Worm (Caenorhabditis elegans): ENCODE data around the gene T03G11.10.
A peak's percentile ranks its signal among the peaks of the same experiment; 100 is the strongest.

T03G11.10 gene

DNA sequence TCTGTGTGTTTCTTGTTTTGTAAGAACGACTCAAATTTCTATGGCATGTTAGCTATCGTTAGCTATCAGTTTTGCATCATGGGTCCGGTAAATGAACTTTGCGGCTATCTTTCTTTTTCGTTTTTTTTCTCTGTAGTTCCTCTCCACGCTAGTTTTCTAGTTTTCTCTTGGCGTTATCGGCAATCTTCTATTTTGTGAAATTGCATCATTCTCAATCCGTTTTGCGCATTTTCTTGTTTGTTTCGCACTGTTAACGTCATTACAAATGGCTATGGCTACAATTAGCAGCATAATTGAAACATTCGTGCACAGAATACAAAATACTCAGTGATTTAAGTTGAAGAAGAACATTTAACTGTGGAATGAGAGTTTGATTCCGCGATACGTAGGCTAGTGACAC, 42.0 kb upstream of the T03G11.10 start:
- TF ChIP-seq lin-13 (GFP tag; optimal IDR thresholded peaks at IDR 0.05) (peak; percentile 20), crh-2 (tag; optimal IDR thresholded peaks at IDR 0.05) (no peak), C34F6.9 (tag; optimal IDR thresholded peaks at IDR 0.05) (no peak), nhr-11 (tag; optimal IDR thresholded peaks at IDR 0.05) (peak; percentile 11), nhr-237 (tag; optimal IDR thresholded peaks at IDR 0.05) (no peak), zag-1 (tag; optimal IDR thresholded peaks at IDR 0.05) (peak; percentile 19), mdl-1 (tag; optimal IDR thresholded peaks at IDR 0.05) (no peak), egl-27 (tag; optimal IDR thresholded peaks at IDR 0.05) (no peak), nhr-129 (tag; optimal IDR thresholded peaks at IDR 0.05) (peak; percentile 98), ama-1 (optimal IDR thresholded peaks at IDR 0.05) (peak; percentile 17), lsy-2 (tag; optimal IDR thresholded peaks at IDR 0.05) (peak in 1 of 2 experiments; percentile 15), sma-9 (GFP tag; optimal IDR thresholded peaks at IDR 0.05) (peak; percentile 1), sma-9 (tag; optimal IDR thresholded peaks at IDR 0.05) (no peak), sem-4 (tag; optimal IDR thresholded peaks at IDR 0.05) (peak; percentile 50)

DNA sequence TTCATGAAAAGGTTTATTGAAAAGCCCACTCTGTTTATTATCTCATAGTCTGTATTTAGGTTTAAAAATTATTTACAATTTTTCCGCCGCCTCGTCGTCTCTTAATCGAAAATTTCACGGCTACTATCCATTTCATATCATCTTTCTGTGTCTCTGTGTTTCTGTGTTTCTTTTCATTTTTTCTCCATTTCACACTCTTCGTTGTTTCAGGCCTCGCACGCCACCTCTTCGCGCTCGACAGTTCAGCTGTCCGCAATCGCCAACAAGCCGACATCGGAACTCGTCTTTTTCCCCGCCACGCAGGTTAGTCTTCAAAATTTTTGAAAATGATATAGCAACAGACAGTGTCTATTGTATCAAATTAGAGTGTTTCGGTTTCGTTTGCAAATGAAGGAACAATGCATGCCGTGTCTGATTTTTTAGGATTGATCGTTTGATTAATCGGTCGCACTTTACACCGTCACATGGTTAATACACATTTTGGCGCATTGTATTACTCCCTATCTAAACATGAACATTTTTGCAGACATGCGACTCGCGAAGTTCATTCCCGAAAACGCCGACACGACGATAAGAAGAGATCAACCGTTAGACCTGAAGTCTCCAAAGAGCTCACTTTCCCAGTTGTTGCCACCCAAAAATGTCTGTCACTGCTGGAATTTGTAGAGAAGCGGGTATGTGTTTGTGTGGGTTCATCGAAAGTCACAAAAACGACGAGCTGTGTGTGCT, 40.1 kb upstream of the T03G11.10 start:
- TF ChIP-seq nhr-10 (tag; optimal IDR thresholded peaks at IDR 0.05) (no peak), sma-9 (GFP tag; optimal IDR thresholded peaks at IDR 0.05) (peak; percentile 6), sma-9 (tag; optimal IDR thresholded peaks at IDR 0.05) (no peak), nhr-12 (tag; optimal IDR thresholded peaks at IDR 0.05) (no peak)

DNA sequence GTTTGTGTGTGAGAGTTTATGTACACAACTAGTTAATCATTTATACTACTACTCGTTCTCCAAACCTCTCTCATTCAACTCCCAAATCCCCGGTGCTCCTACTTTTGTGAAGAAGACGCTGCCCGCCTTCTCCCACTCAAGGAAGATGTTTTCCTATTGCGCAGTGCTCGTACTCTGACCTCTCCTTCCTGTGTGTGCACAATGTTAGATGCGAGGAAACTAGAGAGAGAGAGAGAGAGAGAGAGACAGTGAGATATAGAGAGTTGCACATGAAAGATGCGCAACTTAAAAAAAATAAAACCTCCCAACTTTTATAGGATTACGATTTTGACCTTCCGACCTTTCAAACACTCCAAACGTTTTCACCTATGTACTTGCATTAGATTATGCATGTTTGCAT, 39.5 kb upstream of the T03G11.10 start:
- TF ChIP-seq unc-39 (tag; optimal IDR thresholded peaks at IDR 0.05) (no peak), nhr-77 (tag; optimal IDR thresholded peaks at IDR 0.05) (no peak), unc-55 (GFP tag; optimal IDR thresholded peaks at IDR 0.05) (peak; percentile 30), F13H6.1 (tag; optimal IDR thresholded peaks at IDR 0.05) (peak; percentile 72), lin-39 (tag; optimal IDR thresholded peaks at IDR 0.05) (no peak), peb-1 (tag; optimal IDR thresholded peaks at IDR 0.05) (no peak), lin-13 (GFP tag; optimal IDR thresholded peaks at IDR 0.05) (no peak), ZK546.5 (tag; optimal IDR thresholded peaks at IDR 0.05) (no peak), ztf-4 (tag; optimal IDR thresholded peaks at IDR 0.05) (peak; percentile 10), sma-9 (GFP tag; optimal IDR thresholded peaks at IDR 0.05) (peak; percentile 74), sma-9 (tag; optimal IDR thresholded peaks at IDR 0.05) (no peak), nhr-129 (tag; optimal IDR thresholded peaks at IDR 0.05) (peak; percentile 84), unc-62 (GFP tag; optimal IDR thresholded peaks at IDR 0.05) (no peak), alr-1 (tag; optimal IDR thresholded peaks at IDR 0.05) (no peak), zag-1 (tag; optimal IDR thresholded peaks at IDR 0.05) (no peak), skn-1 (tag; optimal IDR thresholded peaks at IDR 0.05) (no peak), nhr-23 (tag; optimal IDR thresholded peaks at IDR 0.05) (no peak), ztf-11 (tag; optimal IDR thresholded peaks at IDR 0.05) (no peak), crh-2 (tag; optimal IDR thresholded peaks at IDR 0.05) (peak; percentile 31), nhr-12 (tag; optimal IDR thresholded peaks at IDR 0.05) (no peak), dmd-4 (tag; optimal IDR thresholded peaks at IDR 0.05) (no peak), nhr-6 (tag; optimal IDR thresholded peaks at IDR 0.05) (no peak), R02D3.7 (tag; optimal IDR thresholded peaks at IDR 0.05) (no peak), C34F6.9 (tag; optimal IDR thresholded peaks at IDR 0.05) (peak; percentile 22), ceh-16 (tag; optimal IDR thresholded peaks at IDR 0.05) (no peak), sem-4 (tag; optimal IDR thresholded peaks at IDR 0.05) (no peak), nhr-21 (tag; optimal IDR thresholded peaks at IDR 0.05) (no peak), lsy-2 (tag; optimal IDR thresholded peaks at IDR 0.05) (peak in 1 of 2 experiments; percentile 39)

DNA sequence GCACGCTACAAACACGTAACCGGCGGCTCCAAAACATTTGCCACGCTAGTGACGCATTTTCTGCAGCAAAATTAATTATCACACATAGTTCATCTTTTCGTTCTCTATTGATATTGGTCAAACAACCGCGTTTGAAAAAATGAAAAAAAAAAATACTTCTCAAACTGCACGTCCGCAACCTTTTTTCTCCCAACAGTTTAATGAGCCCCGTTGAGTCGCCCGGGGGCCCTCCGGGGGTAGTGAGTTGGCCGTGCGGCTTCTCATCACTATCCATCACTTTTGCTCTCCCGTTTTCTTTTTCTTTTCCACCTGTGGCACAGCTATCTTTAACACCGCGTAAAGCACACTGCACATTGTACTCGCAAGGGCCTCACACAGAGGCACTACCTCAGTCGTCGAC, 38.4 kb upstream of the T03G11.10 start:
- TF ChIP-seq F13H6.1 (tag; optimal IDR thresholded peaks at IDR 0.05) (peak; percentile 59), nhr-23 (tag; optimal IDR thresholded peaks at IDR 0.05) (no peak), C34F6.9 (tag; optimal IDR thresholded peaks at IDR 0.05) (peak; percentile 25), lsy-2 (tag; optimal IDR thresholded peaks at IDR 0.05) (peak in 1 of 2 experiments; percentile 38)

DNA sequence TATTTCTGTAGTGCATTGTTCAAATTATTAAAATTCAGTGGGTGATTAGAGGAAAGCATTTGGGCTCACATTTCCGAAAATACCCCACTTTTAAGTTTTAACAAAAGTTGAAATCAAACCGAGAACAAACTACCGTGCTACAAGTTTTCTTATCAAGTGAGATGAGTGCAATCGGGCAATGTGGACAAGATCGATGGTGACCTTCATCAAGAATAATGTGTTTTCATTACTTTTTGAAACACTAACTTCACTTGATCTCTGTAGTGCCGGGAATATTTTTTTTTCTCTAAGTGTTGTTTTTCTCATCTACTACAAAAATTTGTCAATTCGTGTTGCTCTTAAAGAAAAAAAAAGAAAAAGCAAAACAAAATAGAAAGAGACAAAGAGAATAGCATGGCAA, 37.8 kb upstream of the T03G11.10 start:
- TF ChIP-seq fos-1 (tag; optimal IDR thresholded peaks at IDR 0.05) (peak; percentile 28), C34F6.9 (tag; optimal IDR thresholded peaks at IDR 0.05) (no peak), sma-9 (GFP tag; optimal IDR thresholded peaks at IDR 0.05) (peak; percentile 40), sma-9 (tag; optimal IDR thresholded peaks at IDR 0.05) (no peak), blmp-1 (tag; optimal IDR thresholded peaks at IDR 0.05; ENCODE audit: insufficient read depth) (peak; percentile 32)

Measured in whole organism, L2 larva.